Worm (Caenorhabditis elegans) whole organism, mixed stage, embryonic: Measurements from ENCODE around the gene C27D6.3.

Experiments used
- M03D4.4 ChIP-seq: sonication (generic microtip); optimal IDR thresholded peaks from 2 replicates; lab custom pipeline; 2017; ENCODE audit warnings: mild to moderate bottlenecking, missing genetic modification characterization, missing compliant biosample characterization
- bed-3 ChIP-seq: fragments of 200-800 bp; sonication (Bioruptor generic); optimal IDR thresholded peaks from 3 replicates; lab custom pipeline; 2018; ENCODE audit warnings: mild to moderate bottlenecking, missing genetic modification characterization, moderate library complexity, missing compliant biosample characterization
- blmp-1 ChIP-seq: fragments of 150-350 bp; optimal IDR thresholded peaks from 2 replicates; lab custom pipeline; 2014; ENCODE audit warnings: missing biosample characterization, missing genetic modification characterization
- ceh-39 ChIP-seq: fragments of 150-350 bp; optimal IDR thresholded peaks from 2 replicates; lab custom pipeline; 2014; ENCODE audit warnings: missing biosample characterization, missing genetic modification characterization
- ceh-43 ChIP-seq: fragments of 200-800 bp; sonication (Bioruptor generic); optimal IDR thresholded peaks from 2 replicates; lab custom pipeline; 2018; ENCODE audit warnings: mild to moderate bottlenecking, missing genetic modification characterization, moderate library complexity, missing compliant biosample characterization
- ceh-83 ChIP-seq: fragments of 200-800 bp; sonication (Bioruptor generic); optimal IDR thresholded peaks from 2 replicates; lab custom pipeline; 2018; ENCODE audit warnings: mild to moderate bottlenecking, missing genetic modification characterization, missing compliant biosample characterization
- ces-1 ChIP-seq: fragments of 150-350 bp; optimal IDR thresholded peaks from 2 replicates; lab custom pipeline; 2014; ENCODE audit warnings: missing biosample characterization, missing genetic modification reagents, missing genetic modification characterization
- cnd-1 ChIP-seq: fragments of 200-800 bp; sonication (Bioruptor generic); optimal IDR thresholded peaks from 2 replicates; lab custom pipeline; 2018; ENCODE audit warnings: mild to moderate bottlenecking, missing genetic modification characterization, missing compliant biosample characterization
- drap-1 ChIP-seq: fragments of 200-800 bp; sonication (Bioruptor generic); optimal IDR thresholded peaks from 3 replicates; lab custom pipeline; 2018; ENCODE audit warnings: mild to moderate bottlenecking, missing genetic modification characterization, missing compliant biosample characterization
- elt-1 ChIP-seq: sonication (generic microtip); optimal IDR thresholded peaks from 2 replicates; lab custom pipeline; 2017; ENCODE audit warnings: missing genetic modification characterization, mild to moderate bottlenecking, missing compliant biosample characterization, antibody characterized with exemption, moderate library complexity, borderline replicate concordance; ENCODE audit not compliant: insufficient read depth
- elt-3 ChIP-seq: fragments of 150-350 bp; optimal IDR thresholded peaks from 2 replicates; lab custom pipeline; 2014; ENCODE audit warnings: missing biosample characterization, missing genetic modification characterization
- flh-1 ChIP-seq: fragments of 200-800 bp; sonication (Bioruptor generic); optimal IDR thresholded peaks from 2 replicates; lab custom pipeline; 2018; ENCODE audit warnings: mild to moderate bottlenecking, missing genetic modification characterization, moderate library complexity, missing compliant biosample characterization
- ham-2 ChIP-seq: fragments of 200-800 bp; sonication (Bioruptor generic); optimal IDR thresholded peaks from 2 replicates; lab custom pipeline; 2018; ENCODE audit warnings: mild to moderate bottlenecking, missing genetic modification characterization, missing compliant biosample characterization
- hlh-1 ChIP-seq: fragments of 150-350 bp; optimal IDR thresholded peaks from 2 replicates; lab custom pipeline; 2014; ENCODE audit warnings: missing biosample characterization, missing genetic modification reagents, missing genetic modification characterization
- lin-13 ChIP-seq: fragments of 150-350 bp; optimal IDR thresholded peaks from 2 replicates; lab custom pipeline; 2014; ENCODE audit warnings: missing biosample characterization, missing genetic modification characterization
- lin-32 ChIP-seq: fragments of 200-800 bp; sonication (Bioruptor generic); optimal IDR thresholded peaks from 2 replicates; lab custom pipeline; 2018; ENCODE audit warnings: mild to moderate bottlenecking, missing genetic modification characterization, missing compliant biosample characterization
- lsy-2 ChIP-seq: fragments of 150-350 bp; optimal IDR thresholded peaks from 2 replicates; lab custom pipeline; 2014; ENCODE audit warnings: missing biosample characterization, missing genetic modification characterization
- mab-5 ChIP-seq: fragments of 150-350 bp; optimal IDR thresholded peaks from 2 replicates; lab custom pipeline; 2014; ENCODE audit warnings: missing biosample characterization, missing genetic modification characterization
- mep-1 ChIP-seq: fragments of 150-350 bp; optimal IDR thresholded peaks from 2 replicates; lab custom pipeline; 2017; ENCODE audit warnings: missing biosample characterization, missing genetic modification reagents, missing genetic modification characterization, inconsistent platforms
- mls-2 ChIP-seq: sonication (generic microtip); optimal IDR thresholded peaks from 2 replicates; lab custom pipeline; 2016; ENCODE audit warnings: mild to moderate bottlenecking, missing genetic modification characterization, moderate library complexity, missing compliant biosample characterization
- nhr-12 ChIP-seq: fragments of 150-350 bp; optimal IDR thresholded peaks from 2 replicates; lab custom pipeline; 2014; ENCODE audit warnings: missing biosample characterization, missing genetic modification characterization
- nhr-2 ChIP-seq: fragments of 150-350 bp; optimal IDR thresholded peaks from 2 replicates; lab custom pipeline; 2014; ENCODE audit warnings: missing biosample characterization, missing genetic modification characterization
- nhr-237 ChIP-seq: fragments of 150-350 bp; optimal IDR thresholded peaks from 2 replicates; lab custom pipeline; 2014; ENCODE audit warnings: missing biosample characterization, missing genetic modification characterization
- nhr-28 ChIP-seq: fragments of 150-350 bp; optimal IDR thresholded peaks from 2 replicates; lab custom pipeline; 2014; ENCODE audit warnings: missing biosample characterization, missing genetic modification characterization
- nhr-76 ChIP-seq: sonication (generic microtip); optimal IDR thresholded peaks from 2 replicates; lab custom pipeline; 2017; ENCODE audit warnings: missing biosample characterization, missing genetic modification characterization
- pha-4 ChIP-seq: fragments of 150-350 bp; optimal IDR thresholded peaks from 2 replicates; lab custom pipeline; 2018; ENCODE audit warnings: missing biosample characterization, missing genetic modification reagents, missing genetic modification characterization
- sem-2 ChIP-seq: fragments of 200-800 bp; sonication (Bioruptor generic); optimal IDR thresholded peaks from 2 replicates; lab custom pipeline; 2018; ENCODE audit warnings: mild to moderate bottlenecking, missing genetic modification characterization, missing compliant biosample characterization
- snpc-4 ChIP-seq: fragments of 150-350 bp; optimal IDR thresholded peaks from 2 replicates; lab custom pipeline; 2014; ENCODE audit warnings: missing biosample characterization, missing genetic modification characterization
- sptf-1 ChIP-seq: sonication (generic microtip); optimal IDR thresholded peaks from 2 replicates; lab custom pipeline; 2017; ENCODE audit warnings: mild to moderate bottlenecking, missing genetic modification characterization, moderate library complexity, missing compliant biosample characterization
- tbx-8 ChIP-seq: fragments of 200-800 bp; sonication (Bioruptor generic); optimal IDR thresholded peaks from 2 replicates; lab custom pipeline; 2018; ENCODE audit warnings: mild to moderate bottlenecking, missing genetic modification characterization, moderate library complexity, missing compliant biosample characterization
- unc-120 ChIP-seq: sonication (generic microtip); optimal IDR thresholded peaks from 2 replicates; lab custom pipeline; 2017; ENCODE audit warnings: missing genetic modification characterization, missing compliant biosample characterization; ENCODE audit not compliant: poor library complexity, severe bottlenecking
- unc-39 ChIP-seq: fragments of 150-350 bp; optimal IDR thresholded peaks from 2 replicates; lab custom pipeline; 2014; ENCODE audit warnings: missing biosample characterization, missing genetic modification characterization
- unc-62 ChIP-seq: fragments of 150-350 bp; optimal IDR thresholded peaks from 2 replicates; lab custom pipeline; 2014; ENCODE audit warnings: missing biosample characterization, missing genetic modification reagents, missing genetic modification characterization
- zip-8 ChIP-seq: fragments of 150-350 bp; optimal IDR thresholded peaks from 2 replicates; lab custom pipeline; 2014; ENCODE audit warnings: missing biosample characterization, missing genetic modification characterization
- ztf-11 ChIP-seq: fragments of 150-350 bp; optimal IDR thresholded peaks from 2 replicates; lab custom pipeline; 2014; ENCODE audit warnings: missing biosample characterization, missing genetic modification characterization

Gene C27D6.3

ce11 chrII:5184661-5185545 is 10.6 kb upstream of the C27D6.3 start:
- TF ChIP-seq snpc-4 (tag; lab: Kevin White, UChicago) (no peak), unc-39 (tag; lab: Kevin White, UChicago) (no peak), zip-8 (tag; lab: Kevin White, UChicago) (no peak), nhr-237 (no peak), mep-1 (no peak), nhr-2 (tag; lab: Kevin White, UChicago) (no peak), unc-120 (tag; lab: Kevin White, UChicago) (no peak), ceh-43 (GFP tag; lab: Kevin White, UChicago) (no peak), flh-1 (GFP tag; lab: Kevin White, UChicago) (no peak), ceh-39 (tag; lab: Kevin White, UChicago) (no peak), M03D4.4 (tag; lab: Kevin White, UChicago) (no peak), nhr-76 (tag; lab: Kevin White, UChicago) (no peak), blmp-1 (no peak), drap-1 (GFP tag; lab: Kevin White, UChicago) (no peak), pha-4 (tag; lab: Kevin White, UChicago) (no peak), lin-13 (tag; lab: Kevin White, UChicago) (no peak), elt-1 (tag; lab: Kevin White, UChicago) (no peak), nhr-12 (tag; lab: Kevin White, UChicago) (no peak)

ce11 chrII:5183207-5183606 is 8.9 kb upstream of the C27D6.3 start:
- TF ChIP-seq lin-32 (GFP tag; lab: Kevin White, UChicago) (no peak), unc-39 (tag; lab: Kevin White, UChicago) (no peak), hlh-1 (tag; lab: Kevin White, UChicago) (no peak), M03D4.4 (tag; lab: Kevin White, UChicago) (no peak), nhr-237 (no peak), blmp-1 (no peak), mls-2 (no peak), lsy-2 (tag; lab: Kevin White, UChicago) (no peak), nhr-12 (tag; lab: Kevin White, UChicago) (no peak), unc-120 (tag; lab: Kevin White, UChicago) (no peak), snpc-4 (tag; lab: Kevin White, UChicago) (no peak), nhr-2 (tag; lab: Kevin White, UChicago) (no peak), ceh-43 (GFP tag; lab: Kevin White, UChicago) (no peak), zip-8 (tag; lab: Kevin White, UChicago) (no peak), tbx-8 (no peak), ztf-11 (tag; lab: Kevin White, UChicago) (no peak), ceh-83 (GFP tag; lab: Kevin White, UChicago) (no peak), nhr-28 (tag; lab: Kevin White, UChicago) (no peak), mep-1 (no peak), ces-1 (GFP tag; lab: Kevin White, UChicago) (no peak)

ce11 chrII:5182451-5182850 is 8.2 kb upstream of the C27D6.3 start:
- TF ChIP-seq unc-62 (GFP tag; lab: Kevin White, UChicago), result peak; percentile 52
- peak; percentile 90 for TF ChIP-seq hlh-1 (tag; lab: Kevin White, UChicago)
- TF ChIP-seq bed-3 (GFP tag; lab: Kevin White, UChicago), result no peak

ce11 chrII:5181497-5181896 is 7.2 kb upstream of the C27D6.3 start:
- peak; percentile 76 for TF ChIP-seq elt-1 (tag; lab: Kevin White, UChicago)
- no peak for TF ChIP-seq ceh-39 (tag; lab: Kevin White, UChicago)
- TF ChIP-seq mls-2, result peak; percentile 57
- no peak for TF ChIP-seq lin-32 (GFP tag; lab: Kevin White, UChicago)
- TF ChIP-seq bed-3 (GFP tag; lab: Kevin White, UChicago), result no peak
- TF ChIP-seq M03D4.4 (tag; lab: Kevin White, UChicago), result no peak
- TF ChIP-seq ztf-11 (tag; lab: Kevin White, UChicago), result peak; percentile 34
- TF ChIP-seq lin-13 (tag; lab: Kevin White, UChicago), result no peak
- TF ChIP-seq drap-1 (GFP tag; lab: Kevin White, UChicago), result peak; percentile 71
- no peak for TF ChIP-seq sem-2 (GFP tag; lab: Kevin White, UChicago)
- TF ChIP-seq nhr-76 (tag; lab: Kevin White, UChicago), result no peak
- no peak for TF ChIP-seq nhr-12 (tag; lab: Kevin White, UChicago)
- TF ChIP-seq unc-120 (tag; lab: Kevin White, UChicago), result peak; percentile 80
- TF ChIP-seq ceh-43 (GFP tag; lab: Kevin White, UChicago), result no peak
- peak; percentile 58 for TF ChIP-seq elt-3 (tag; lab: Kevin White, UChicago)
- peak; percentile 55 for TF ChIP-seq mep-1
- TF ChIP-seq snpc-4 (tag; lab: Kevin White, UChicago), result no peak
- TF ChIP-seq zip-8 (tag; lab: Kevin White, UChicago), result no peak
- peak; percentile 75 for TF ChIP-seq nhr-2 (tag; lab: Kevin White, UChicago)
- TF ChIP-seq unc-39 (tag; lab: Kevin White, UChicago), result no peak
- TF ChIP-seq hlh-1 (tag; lab: Kevin White, UChicago), result peak; percentile 40
- no peak for TF ChIP-seq flh-1 (GFP tag; lab: Kevin White, UChicago)
- no peak for TF ChIP-seq tbx-8
- TF ChIP-seq ces-1 (GFP tag; lab: Kevin White, UChicago), result peak; percentile 71
- TF ChIP-seq blmp-1, result no peak
- TF ChIP-seq nhr-237, result no peak
- peak; percentile 75 for TF ChIP-seq unc-62 (GFP tag; lab: Kevin White, UChicago)
- no peak for TF ChIP-seq ceh-83 (GFP tag; lab: Kevin White, UChicago)
- TF ChIP-seq lsy-2 (tag; lab: Kevin White, UChicago), result peak; percentile 17
- TF ChIP-seq ham-2 (GFP tag; lab: Kevin White, UChicago), result peak; percentile 35
- peak; percentile 64 for TF ChIP-seq cnd-1
- TF ChIP-seq sptf-1 (tag; lab: Kevin White, UChicago), result peak; percentile 48
- TF ChIP-seq nhr-28 (tag; lab: Kevin White, UChicago), result no peak
- no peak for TF ChIP-seq mab-5 (tag; lab: Kevin White, UChicago)
- TF ChIP-seq pha-4 (tag; lab: Kevin White, UChicago), result no peak
- TF ChIP-seq, all 35 proteins: peak for 15
